Fruit fly (Drosophila melanogaster) whole organism: ENCODE results near the gene CLIP-190.

Experiments
- psq ChIP-seq: fragments of >200 bp; optimal IDR thresholded peaks from 2 replicates; lab custom pipeline; 2017
- usp ChIP-seq: fragments of >200 bp; optimal IDR thresholded peaks from 2 replicates; lab custom pipeline; 2017; ENCODE audit warnings: missing biosample characterization, missing genetic modification characterization, mixed read lengths

DNA sequence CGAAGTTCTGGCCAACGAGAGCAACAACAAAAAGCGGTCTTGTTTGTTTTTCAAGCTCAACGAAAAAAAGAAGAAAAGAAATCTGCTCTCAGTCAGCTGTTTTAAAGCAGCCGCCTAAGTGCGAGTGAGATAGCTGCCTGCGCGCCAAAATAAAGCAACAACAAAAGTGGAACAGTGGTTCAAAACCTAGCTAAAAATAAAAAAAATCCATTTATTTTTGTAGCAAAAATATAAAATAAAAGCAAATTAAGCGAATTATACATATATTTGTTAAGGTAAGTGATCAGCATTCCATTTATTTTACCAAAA lies 675 bp downstream of the CLIP-190 start:
- TF ChIP-seq usp (no peak), psq (lab: Kevin White, UChicago) (no peak)
